Worm (Caenorhabditis elegans) whole organism, young adult: Measurements from ENCODE around the gene C02B4.3.

ENCODE experiments used
- B0019.2 ChIP-seq: fragments of 200-800 bp; sonication (Bioruptor generic); conservative IDR thresholded peaks from 2 replicates; pipeline ENCODE4 v1.3.6; 2022; ENCODE audit warnings: missing genetic modification reagents, missing genetic modification characterization, missing compliant biosample characterization
- F33H1.4 ChIP-seq: fragments of 200-800 bp; sonication (Bioruptor generic); IDR thresholded peaks from 2 replicates; pipeline ENCODE4 v1.3.6; 2022; ENCODE audit warnings: missing genetic modification reagents, missing genetic modification characterization, missing compliant biosample characterization
- F52B5.7 ChIP-seq: sonication (generic microtip); optimal IDR thresholded peaks from 2 replicates; lab custom pipeline; 2016; ENCODE audit warnings: mild to moderate bottlenecking, missing genetic modification characterization, missing compliant biosample characterization
- F57C9.4 ChIP-seq: sonication (generic microtip); optimal IDR thresholded peaks from 2 replicates; lab custom pipeline; 2017; ENCODE audit warnings: mild to moderate bottlenecking, missing genetic modification characterization, missing compliant biosample characterization
- T26A5.8 ChIP-seq: sonication (generic microtip); optimal IDR thresholded peaks from 2 replicates; lab custom pipeline; 2016; ENCODE audit warnings: missing genetic modification characterization, missing compliant biosample characterization
- Y56A3A.18 ChIP-seq: fragments of 200-800 bp; sonication (Bioruptor generic); IDR thresholded peaks from 2 replicates; pipeline ENCODE4 v1.3.6; 2022; ENCODE audit warnings: missing genetic modification reagents, missing genetic modification characterization, missing compliant biosample characterization
- Y67H2A.10 ChIP-seq: fragments of 200-800 bp; sonication (Bioruptor generic); conservative IDR thresholded peaks from 2 replicates; pipeline ENCODE4 v1.3.6; 2022; ENCODE audit warnings: missing genetic modification reagents, missing genetic modification characterization, missing compliant biosample characterization
- Y95B8A.8 ChIP-seq: fragments of 200-800 bp; sonication (Bioruptor generic); IDR thresholded peaks from 2 replicates; pipeline ENCODE4 v1.3.6; 2022; ENCODE audit warnings: missing genetic modification reagents, missing genetic modification characterization, missing compliant biosample characterization
- ZK185.1 ChIP-seq: sonication (generic microtip); optimal IDR thresholded peaks from 2 replicates; lab custom pipeline; 2016; ENCODE audit warnings: mild to moderate bottlenecking, missing genetic modification characterization, missing compliant biosample characterization; ENCODE audit not compliant: poor library complexity, severe bottlenecking
- ama-1 ChIP-seq, 3 experiments: fragments of 150-350 bp in 1 of 3; sonication (generic microtip) in 2 of 3; optimal IDR thresholded peaks; 2 replicates each; lab custom pipeline; 2014 to 2018; ENCODE audit warnings: missing biosample characterization in 2 of 3, missing genetic modification characterization in 2 of 3, missing genetic modification reagents in 2 of 3
- aptf-2 ChIP-seq: fragments of 200-800 bp; sonication (Bioruptor generic); conservative IDR thresholded peaks from 2 replicates; pipeline ENCODE4 v1.3.6; 2022; ENCODE audit warnings: missing genetic modification reagents, missing genetic modification characterization, missing compliant biosample characterization
- attf-3 ChIP-seq: fragments of 200-800 bp; sonication (Bioruptor generic); conservative IDR thresholded peaks from 2 replicates; pipeline ENCODE4 v1.3.6; 2022; ENCODE audit warnings: missing genetic modification reagents, missing genetic modification characterization, missing compliant biosample characterization
- ccch-3 ChIP-seq: fragments of 200-800 bp; sonication (Bioruptor generic); optimal IDR thresholded peaks from 2 replicates; lab custom pipeline; 2018; ENCODE audit warnings: mild to moderate bottlenecking, missing genetic modification characterization, missing compliant biosample characterization
- cebp-2 ChIP-seq: fragments of 200-800 bp; sonication (Bioruptor generic); IDR thresholded peaks from 2 replicates; pipeline ENCODE4 v1.3.6; 2022; ENCODE audit warnings: missing genetic modification characterization, missing compliant biosample characterization
- ceh-79 ChIP-seq: sonication (generic microtip); optimal IDR thresholded peaks from 2 replicates; lab custom pipeline; 2017; ENCODE audit warnings: mild to moderate bottlenecking, missing genetic modification characterization, missing compliant biosample characterization
- ceh-91 ChIP-seq: fragments of 200-800 bp; sonication (Bioruptor generic); IDR thresholded peaks from 2 replicates; pipeline ENCODE4 v1.3.6; 2022; ENCODE audit warnings: missing genetic modification reagents, missing genetic modification characterization, missing compliant biosample characterization
- chd-7 ChIP-seq: sonication (generic microtip); optimal IDR thresholded peaks from 2 replicates; lab custom pipeline; 2016; ENCODE audit warnings: mild to moderate bottlenecking, missing genetic modification characterization, moderate library complexity, missing compliant biosample characterization
- die-1 ChIP-seq: sonication (generic microtip); optimal IDR thresholded peaks from 2 replicates; lab custom pipeline; 2016; ENCODE audit warnings: missing genotype, mild to moderate bottlenecking, missing genetic modification characterization, missing compliant biosample characterization
- dox-1 ChIP-seq: fragments of 200-800 bp; sonication (Bioruptor generic); IDR thresholded peaks from 2 replicates; pipeline ENCODE4 v1.3.6; 2022; ENCODE audit warnings: missing genetic modification reagents, missing genetic modification characterization, missing compliant biosample characterization
- dpl-1 ChIP-seq: fragments of 150-350 bp; optimal IDR thresholded peaks from 2 replicates; lab custom pipeline; 2014; ENCODE audit warnings: missing biosample characterization, missing genetic modification reagents, missing genetic modification characterization
- egl-18 ChIP-seq: fragments of 200-800 bp; sonication (Bioruptor generic); IDR thresholded peaks from 2 replicates; pipeline ENCODE4 v1.3.6; 2022; ENCODE audit warnings: missing genetic modification reagents, missing genetic modification characterization, missing compliant biosample characterization
- egl-44 ChIP-seq: fragments of 200-800 bp; sonication (Bioruptor generic); IDR thresholded peaks from 2 replicates; pipeline ENCODE4 v1.3.6; 2022; ENCODE audit warnings: missing genetic modification reagents, missing genetic modification characterization, missing compliant biosample characterization
- ets-4 ChIP-seq: fragments of 200-800 bp; sonication (Bioruptor generic); optimal IDR thresholded peaks from 2 replicates; lab custom pipeline; 2018; ENCODE audit warnings: mild to moderate bottlenecking, missing genetic modification characterization, missing compliant biosample characterization
- fkh-3 ChIP-seq: sonication (generic microtip); optimal IDR thresholded peaks from 2 replicates; lab custom pipeline; 2016; ENCODE audit warnings: mild to moderate bottlenecking, missing genetic modification characterization, missing compliant biosample characterization
- hsf-1 ChIP-seq: fragments of 200-800 bp; sonication (Bioruptor generic); IDR thresholded peaks from 2 replicates; pipeline ENCODE4 v1.3.6; 2022; ENCODE audit warnings: missing genetic modification reagents, missing genetic modification characterization, missing compliant biosample characterization
- lin-35 ChIP-seq, 3 experiments: fragments of 150-350 bp in 2 of 3; sonication (generic microtip) in 1 of 3; optimal IDR thresholded peaks; 2 replicates each; lab custom pipeline; 2014 to 2018; ENCODE audit warnings: missing biosample characterization in 3 of 3, missing genetic modification characterization in 3 of 3, missing genetic modification reagents in 3 of 3
- lin-40 ChIP-seq: sonication (generic microtip); optimal IDR thresholded peaks from 2 replicates; lab custom pipeline; 2016; ENCODE audit warnings: missing genetic modification characterization, mild to moderate bottlenecking, missing compliant biosample characterization, missing genotype, missing genetic modification reagents
- lin-54 ChIP-seq: fragments of 200-800 bp; sonication (Bioruptor generic); optimal IDR thresholded peaks from 2 replicates; lab custom pipeline; 2018; ENCODE audit warnings: mild to moderate bottlenecking, missing genetic modification characterization, missing compliant biosample characterization
- lsl-1 ChIP-seq: fragments of 200-800 bp; sonication (Bioruptor generic); optimal IDR thresholded peaks from 2 replicates; lab custom pipeline; 2018; ENCODE audit warnings: mild to moderate bottlenecking, missing genetic modification characterization, moderate library complexity, missing compliant biosample characterization
- lsy-27 ChIP-seq: sonication (generic microtip); optimal IDR thresholded peaks from 2 replicates; lab custom pipeline; 2017; ENCODE audit warnings: missing genetic modification characterization, mild to moderate bottlenecking, missing compliant biosample characterization, antibody characterized with exemption, missing genotype, borderline replicate concordance; ENCODE audit not compliant: insufficient read depth
- madf-3 ChIP-seq: fragments of 200-800 bp; sonication (Bioruptor generic); IDR thresholded peaks from 2 replicates; pipeline ENCODE4 v1.3.6; 2022; ENCODE audit warnings: missing genetic modification reagents, missing genetic modification characterization, missing compliant biosample characterization
- madf-6 ChIP-seq: fragments of 200-800 bp; sonication (Bioruptor generic); IDR thresholded peaks from 2 replicates; pipeline ENCODE4 v1.3.6; 2022; ENCODE audit warnings: missing genetic modification reagents, missing genetic modification characterization, missing compliant biosample characterization
- mcd-1 ChIP-seq: fragments of 200-800 bp; sonication (Bioruptor generic); IDR thresholded peaks from 2 replicates; pipeline ENCODE4 v1.3.6; 2022; ENCODE audit warnings: missing genetic modification reagents, missing genetic modification characterization, missing compliant biosample characterization
- mxl-1 ChIP-seq: sonication (generic microtip); optimal IDR thresholded peaks from 2 replicates; lab custom pipeline; 2016; ENCODE audit warnings: missing genetic modification characterization, missing compliant biosample characterization
- nfyb-1 ChIP-seq: fragments of 200-800 bp; sonication (Bioruptor generic); IDR thresholded peaks from 2 replicates; pipeline ENCODE4 v1.3.6; 2022; ENCODE audit warnings: missing genetic modification reagents, missing genetic modification characterization, missing compliant biosample characterization
- nhr-27 ChIP-seq: fragments of 200-800 bp; sonication (Bioruptor generic); optimal IDR thresholded peaks from 2 replicates; lab custom pipeline; 2018; ENCODE audit warnings: mild to moderate bottlenecking, missing genetic modification characterization, moderate library complexity, missing compliant biosample characterization
- nhr-80 ChIP-seq: sonication (generic microtip); optimal IDR thresholded peaks from 2 replicates; lab custom pipeline; 2016; ENCODE audit warnings: missing genetic modification characterization, missing compliant biosample characterization
- nhr-90 ChIP-seq: sonication (generic microtip); optimal IDR thresholded peaks from 2 replicates; lab custom pipeline; 2016; ENCODE audit warnings: missing genotype, mild to moderate bottlenecking, missing genetic modification characterization, missing compliant biosample characterization
- pbrm-1 ChIP-seq: fragments of 200-800 bp; sonication (Bioruptor generic); IDR thresholded peaks from 2 replicates; pipeline ENCODE4 v1.3.6; 2022; ENCODE audit warnings: missing genetic modification reagents, missing genetic modification characterization, missing compliant biosample characterization
- rpc-1 ChIP-seq, 2 experiments: fragments of 150-350 bp in 1 of 2; sonication (generic microtip) in 1 of 2; optimal IDR thresholded peaks; 2 replicates each; lab custom pipeline; 2014 to 2018; ENCODE audit warnings: missing biosample characterization in 1 of 2, missing genetic modification characterization in 1 of 2, missing genetic modification reagents in 1 of 2, missing genotype in 1 of 2
- sdz-38 ChIP-seq: sonication (generic microtip); optimal IDR thresholded peaks from 2 replicates; lab custom pipeline; 2016; ENCODE audit warnings: missing genotype, missing genetic modification characterization, missing compliant biosample characterization
- sea-2 ChIP-seq: fragments of 200-800 bp; sonication (Bioruptor generic); IDR thresholded peaks from 2 replicates; pipeline ENCODE4 v1.3.6; 2022; ENCODE audit warnings: missing genetic modification characterization, missing compliant biosample characterization
- snpc-1.3 ChIP-seq: sonication (generic microtip); optimal IDR thresholded peaks from 2 replicates; lab custom pipeline; 2017; ENCODE audit warnings: missing genetic modification characterization, mild to moderate bottlenecking, missing compliant biosample characterization, antibody characterized with exemption, moderate library complexity, missing genotype, missing genetic modification reagents; ENCODE audit not compliant: insufficient read depth
- somi-1 ChIP-seq: fragments of 200-800 bp; sonication (Bioruptor generic); optimal IDR thresholded peaks from 2 replicates; lab custom pipeline; 2018; ENCODE audit warnings: mild to moderate bottlenecking, missing genetic modification characterization, missing compliant biosample characterization
- tlf-1 ChIP-seq: fragments of 200-800 bp; sonication (Bioruptor generic); optimal IDR thresholded peaks from 2 replicates; lab custom pipeline; 2018; ENCODE audit warnings: mild to moderate bottlenecking, missing genetic modification characterization, missing compliant biosample characterization
- ztf-25 ChIP-seq: fragments of 200-800 bp; sonication (Bioruptor generic); IDR thresholded peaks from 2 replicates; pipeline ENCODE4 v1.3.6; 2022; ENCODE audit warnings: missing genetic modification reagents, missing genetic modification characterization, missing compliant biosample characterization
- ztf-28 ChIP-seq: fragments of 200-800 bp; sonication (Bioruptor generic); IDR thresholded peaks from 2 replicates; pipeline ENCODE4 v1.3.6; 2022; ENCODE audit warnings: missing genetic modification reagents, missing genetic modification characterization, missing compliant biosample characterization

C02B4.3 gene

ce11 chrX:12661091-12661526 is 1.5 kb upstream of the C02B4.3 start (continued):
- TF ChIP-seq ztf-25 (GFP tag; lab: Robert Waterston, UW) (peak; percentile 60; the same call in 1 of the 2 replicates), nhr-90 (tag; lab: Kevin White, UChicago) (peak; percentile 76), Y56A3A.18 (GFP tag; lab: Robert Waterston, UW) (0 out of 2 replicates have a peak, but pooled peaks have one; percentile 47), ztf-28 (GFP tag; lab: Robert Waterston, UW) (no peak), pbrm-1 (peak; percentile 85), dox-1 (GFP tag; lab: Robert Waterston, UW) (peak; percentile 84), dpl-1 (GFP tag; lab: Kevin White, UChicago) (no peak), mxl-1 (tag; lab: Kevin White, UChicago) (peak; percentile 79), egl-18 (GFP tag; lab: Robert Waterston, UW) (0 out of 2 replicates have a peak, but pooled peaks have one; percentile 34), chd-7 (peak; percentile 84), lin-35 (GFP tag; optimal IDR thresholded peaks at IDR 0.05; lab: Kevin White, UChicago) (peak in 1 of 3 experiments; percentile 63), nhr-27 (tag; lab: Kevin White, UChicago) (peak; percentile 76), lin-54 (GFP tag; lab: Kevin White, UChicago) (peak; percentile 32), hsf-1 (0 out of 2 replicates have a peak, but pooled peaks have one; percentile 5), somi-1 (GFP tag; lab: Kevin White, UChicago) (peak; percentile 76), die-1 (tag; lab: Kevin White, UChicago) (peak; percentile 81), lsy-27 (no peak), ama-1 (optimal IDR thresholded peaks at IDR 0.05; lab: Kevin White, UChicago) (no peak), ama-1 (GFP tag; optimal IDR thresholded peaks at IDR 0.05; lab: Kevin White, UChicago) (peak in 1 of 2 experiments; percentile 72), ceh-91 (GFP tag; lab: Robert Waterston, UW) (no peak), attf-3 (GFP tag; lab: Robert Waterston, UW) (0 out of 2 replicates have a peak, but pooled peaks have one; percentile 14), sea-2 (GFP tag; lab: Robert Waterston, UW) (no peak), B0019.2 (GFP tag; lab: Robert Waterston, UW) (peak; percentile 56; the same call in 1 of the 2 replicates), ZK185.1 (peak; percentile 84), cebp-2 (GFP tag; lab: Robert Waterston, UW) (no peak), lin-40 (peak; percentile 76), mcd-1 (GFP tag; lab: Robert Waterston, UW) (peak; percentile 63), madf-3 (GFP tag; lab: Robert Waterston, UW) (no peak), sdz-38 (tag; lab: Kevin White, UChicago) (no peak), T26A5.8 (tag; lab: Kevin White, UChicago) (peak; percentile 80), Y67H2A.10 (GFP tag; lab: Robert Waterston, UW) (peak; percentile 46; the same call in 1 of the 2 replicates), fkh-3 (peak; percentile 64), tlf-1 (GFP tag; lab: Kevin White, UChicago) (no peak), Y95B8A.8 (GFP tag; lab: Robert Waterston, UW) (no peak), ets-4 (GFP tag; lab: Kevin White, UChicago) (peak; percentile 27), madf-6 (GFP tag; lab: Robert Waterston, UW) (peak; percentile 47; the same call in 1 of the 2 replicates), ceh-79 (peak; percentile 31), F57C9.4 (tag; lab: Kevin White, UChicago) (no peak), F52B5.7 (peak; percentile 64), F33H1.4 (no peak), lsl-1 (GFP tag; lab: Kevin White, UChicago) (peak; percentile 27), egl-44 (GFP tag; lab: Robert Waterston, UW) (no peak), snpc-1.3 (tag; lab: Kevin White, UChicago) (peak; percentile 66), aptf-2 (GFP tag; lab: Robert Waterston, UW) (no peak), ccch-3 (GFP tag; lab: Kevin White, UChicago) (no peak), rpc-1 (optimal IDR thresholded peaks at IDR 0.05; lab: Kevin White, UChicago) (peak; percentile 88), rpc-1 (tag; optimal IDR thresholded peaks at IDR 0.05; lab: Kevin White, UChicago) (peak; percentile 90), nhr-80 (peak; percentile 46), nfyb-1 (peak; percentile 80)
